Fruit fly (Drosophila melanogaster) whole organism, wandering third instar larva: Measurements from ENCODE around the gene CG43245.
A peak's percentile ranks its signal among the peaks of the same experiment; 100 is the strongest.

Source experiments
- CG32264 ChIP-seq: fragments of 200-800 bp; sonication (Bioruptor generic); optimal IDR thresholded peaks from 2 replicates; lab custom pipeline; 2016; ENCODE audit warnings: missing biosample characterization, missing genetic modification characterization
- CG9705 ChIP-seq: fragments of 200-800 bp; sonication (Bioruptor generic); optimal IDR thresholded peaks from 2 replicates; lab custom pipeline; 2018; ENCODE audit warnings: missing biosample characterization, mild to moderate bottlenecking, missing genetic modification characterization
- CrebA ChIP-seq: fragments of 200-800 bp; sonication (Bioruptor generic); optimal IDR thresholded peaks from 2 replicates; lab custom pipeline; 2016; ENCODE audit warnings: missing biosample characterization, mild to moderate bottlenecking, missing genetic modification characterization, borderline replicate concordance
- Dfd ChIP-seq: fragments of >200 bp; optimal IDR thresholded peaks from 2 replicates; lab custom pipeline; 2017; ENCODE audit warnings: missing biosample characterization, missing genetic modification characterization
- Dif ChIP-seq: fragments of 200-275, 200-300 bp; sonication (Bioruptor generic); optimal IDR thresholded peaks from 2 replicates; lab custom pipeline; 2018; ENCODE audit warnings: missing biosample characterization, missing genetic modification characterization; ENCODE audit not compliant: partially characterized antibody
- HLH106 ChIP-seq: fragments of 200-800 bp; optimal IDR thresholded peaks from 3 replicates; lab custom pipeline; 2019; ENCODE audit warnings: missing biosample characterization, mild to moderate bottlenecking, missing genetic modification characterization, moderate library complexity
- Hnf4 ChIP-seq: fragments of 200-800 bp; sonication (Bioruptor generic); optimal IDR thresholded peaks from 2 replicates; lab custom pipeline; 2016; ENCODE audit warnings: missing biosample characterization, mild to moderate bottlenecking, missing genetic modification characterization
- Hr83 ChIP-seq: fragments of 200-300 bp; sonication (Bioruptor generic); optimal IDR thresholded peaks from 2 replicates; lab custom pipeline; 2016; ENCODE audit warnings: missing biosample characterization, mild to moderate bottlenecking, missing genetic modification characterization, moderate library complexity; ENCODE audit not compliant: poor library complexity, severe bottlenecking
- Jra ChIP-seq: sonication (Bioruptor generic); optimal IDR thresholded peaks from 2 replicates; lab custom pipeline; 2016; ENCODE audit warnings: missing biosample characterization, missing genetic modification characterization
- Mio ChIP-seq: sonication (Bioruptor generic); optimal IDR thresholded peaks from 2 replicates; lab custom pipeline; 2016; ENCODE audit warnings: missing biosample characterization, missing genetic modification characterization
- N ChIP-seq: fragments of >200 bp; optimal IDR thresholded peaks from 2 replicates; lab custom pipeline; 2018; ENCODE audit warnings: missing biosample characterization, missing external identifiers, missing genetic modification characterization
- OdsH ChIP-seq: fragments of 200-800 bp; sonication (Bioruptor generic); optimal IDR thresholded peaks from 2 replicates; lab custom pipeline; 2016; ENCODE audit warnings: missing biosample characterization, mild to moderate bottlenecking, missing genetic modification characterization
- Rel ChIP-seq, 2 experiments: fragments of 200-800 bp; sonication (Bioruptor generic) in 1 of 2; optimal IDR thresholded peaks; 2 replicates in 1 of 2; 3 replicates in 1 of 2; lab custom pipeline; 2016 to 2019; ENCODE audit warnings: mild to moderate bottlenecking in 2 of 2, missing biosample characterization in 2 of 2, missing genetic modification characterization in 2 of 2, moderate library complexity in 1 of 2
- Sp1 ChIP-seq: fragments of 200-800 bp; sonication (Bioruptor generic); optimal IDR thresholded peaks from 3 replicates; lab custom pipeline; 2019; ENCODE audit warnings: missing biosample characterization, mild to moderate bottlenecking, missing genetic modification characterization, moderate library complexity
- Vsx2 ChIP-seq: fragments of 200-300, 225-300 bp; sonication (Bioruptor generic); optimal IDR thresholded peaks from 2 replicates; lab custom pipeline; 2018; ENCODE audit warnings: missing biosample characterization, missing genetic modification characterization; ENCODE audit not compliant: partially characterized antibody
- br ChIP-seq: fragments of 200-800 bp; sonication (Bioruptor generic); optimal IDR thresholded peaks from 2 replicates; lab custom pipeline; 2016; ENCODE audit warnings: missing biosample characterization, missing genetic modification characterization
- brk ChIP-seq: fragments of 200-800 bp; sonication (Bioruptor generic); optimal IDR thresholded peaks from 2 replicates; lab custom pipeline; 2016; ENCODE audit warnings: missing biosample characterization, mild to moderate bottlenecking, missing genetic modification characterization
- dl ChIP-seq, 2 experiments: fragments of 175-275, 200-275 bp in 1 of 2; fragments of 200-275 bp in 1 of 2; sonication (Bioruptor generic); optimal IDR thresholded peaks; lab custom pipeline; 2018; ENCODE audit warnings: mild to moderate bottlenecking in 2 of 2, missing biosample characterization in 2 of 2, missing genetic modification characterization in 2 of 2, moderate library complexity in 2 of 2; ENCODE audit not compliant: partially characterized antibody in 2 of 2, insufficient read depth in 1 of 2
- dmrt93B ChIP-seq: fragments of 200-800 bp; sonication (Bioruptor generic); optimal IDR thresholded peaks from 2 replicates; lab custom pipeline; 2018; ENCODE audit warnings: missing biosample characterization, mild to moderate bottlenecking, missing genetic modification characterization
- dsf ChIP-seq: sonication (Bioruptor generic); optimal IDR thresholded peaks from 2 replicates; lab custom pipeline; 2016; ENCODE audit warnings: missing biosample characterization, missing genetic modification characterization, borderline replicate concordance
- ey ChIP-seq: fragments of 200-800 bp; sonication (Bioruptor generic); optimal IDR thresholded peaks from 2 replicates; lab custom pipeline; 2016; ENCODE audit warnings: missing biosample characterization, missing genetic modification characterization
- foxo ChIP-seq, 2 experiments: fragments of 200-800 bp; sonication (Bioruptor generic); optimal IDR thresholded peaks; 2 replicates in 1 of 2; 3 replicates in 1 of 2; lab custom pipeline; 2016 to 2017; ENCODE audit warnings: missing biosample characterization in 2 of 2, missing genetic modification characterization in 2 of 2
- fru ChIP-seq: fragments of 200-800 bp; sonication (Bioruptor generic); optimal IDR thresholded peaks from 3 replicates; lab custom pipeline; 2016; ENCODE audit warnings: missing biosample characterization, mild to moderate bottlenecking, missing genetic modification characterization
- h ChIP-seq: fragments of 200-800 bp; sonication (Bioruptor generic); optimal IDR thresholded peaks from 3 replicates; lab custom pipeline; 2016; ENCODE audit warnings: missing biosample characterization, mild to moderate bottlenecking, missing genetic modification characterization
- jim ChIP-seq: fragments of 175-275, 200-325 bp; sonication (Bioruptor generic); optimal IDR thresholded peaks from 2 replicates; lab custom pipeline; 2016; ENCODE audit warnings: missing biosample characterization, mild to moderate bottlenecking, missing genetic modification characterization
- lola ChIP-seq: fragments of >200 bp; optimal IDR thresholded peaks from 2 replicates; lab custom pipeline; 2017; ENCODE audit warnings: missing biosample characterization, missing genetic modification characterization
- psq ChIP-seq: fragments of 200-800 bp; sonication (Bioruptor generic); optimal IDR thresholded peaks from 3 replicates; lab custom pipeline; 2017; ENCODE audit warnings: missing biosample characterization, mild to moderate bottlenecking, missing genetic modification characterization, moderate library complexity
- rgr ChIP-seq: fragments of 200-800 bp; sonication (Bioruptor generic); optimal IDR thresholded peaks from 3 replicates; lab custom pipeline; 2016; ENCODE audit warnings: missing biosample characterization, mild to moderate bottlenecking, missing genetic modification characterization
- sage ChIP-seq: fragments of 200-800 bp; sonication (Bioruptor generic); optimal IDR thresholded peaks from 2 replicates; lab custom pipeline; 2016; ENCODE audit warnings: missing biosample characterization, mild to moderate bottlenecking, missing genetic modification characterization
- sv ChIP-seq: fragments of 200-800 bp; sonication (Bioruptor generic); optimal IDR thresholded peaks from 3 replicates; lab custom pipeline; 2016; ENCODE audit warnings: missing biosample characterization, missing genetic modification characterization
- tai ChIP-seq: sonication (Bioruptor generic); optimal IDR thresholded peaks from 2 replicates; lab custom pipeline; 2016; ENCODE audit warnings: missing biosample characterization, missing genetic modification characterization
- usp ChIP-seq: fragments of >200 bp; optimal IDR thresholded peaks from 2 replicates; lab custom pipeline; 2017; ENCODE audit warnings: missing biosample characterization, missing genetic modification characterization
- woc ChIP-seq: sonication (Bioruptor generic); optimal IDR thresholded peaks from 2 replicates; lab custom pipeline; 2016; ENCODE audit warnings: missing biosample characterization, mild to moderate bottlenecking, missing genetic modification characterization

The CG43245 gene

dm6 chr3L:10733502-10733901 lies 38.2 kb upstream of the CG43245 start:
- TF ChIP-seq Vsx2 (GFP tag; lab: Kevin White, UChicago): no peak
- no peak for TF ChIP-seq CG32264 (GFP tag; lab: Kevin White, UChicago)
- TF ChIP-seq, all 38 proteins: peak for 0

dm6 chr3L:10734561-10734960 lies 37.2 kb upstream of the CG43245 start:
- no peak for TF ChIP-seq lola (GFP tag; lab: Kevin White, UChicago)
- TF ChIP-seq HLH106: no peak
- TF ChIP-seq ey (GFP tag; lab: Kevin White, UChicago): no peak
- TF ChIP-seq CrebA: no peak
- TF ChIP-seq N (GFP tag; lab: Kevin White, UChicago): no peak
- TF ChIP-seq br (GFP tag; lab: Kevin White, UChicago): no peak
- no peak for TF ChIP-seq Dif (GFP tag; lab: Kevin White, UChicago)
- no peak for TF ChIP-seq Dfd (GFP tag; lab: Kevin White, UChicago)
- TF ChIP-seq tai (GFP tag; lab: Kevin White, UChicago): no peak
- no peak for TF ChIP-seq woc (GFP tag; lab: Kevin White, UChicago)
- TF ChIP-seq usp (GFP tag; lab: Kevin White, UChicago): no peak
- TF ChIP-seq psq (GFP tag; lab: Kevin White, UChicago): no peak
- TF ChIP-seq CG9705 (GFP tag; lab: Kevin White, UChicago): no peak
- TF ChIP-seq rgr (GFP tag; lab: Kevin White, UChicago): no peak
- no peak for TF ChIP-seq dmrt93B (GFP tag; lab: Kevin White, UChicago)
- TF ChIP-seq Vsx2 (GFP tag; lab: Kevin White, UChicago): no peak
- no peak for TF ChIP-seq OdsH

dm6 chr3L:10735095-10735494 lies 36.6 kb upstream of the CG43245 start:
- peak; percentile 28 for TF ChIP-seq ey (GFP tag; lab: Kevin White, UChicago)
- peak; percentile 8 for TF ChIP-seq sv (GFP tag; lab: Kevin White, UChicago)
- peak; percentile 5 for TF ChIP-seq woc (GFP tag; lab: Kevin White, UChicago)
- peak in 1 of 2 experiments; percentile 38 for TF ChIP-seq foxo (GFP tag; optimal IDR thresholded peaks at IDR 0.05; lab: Kevin White, UChicago)
- TF ChIP-seq jim (GFP tag; lab: Kevin White, UChicago): no peak
- TF ChIP-seq h (GFP tag; lab: Kevin White, UChicago): peak; percentile 32
- TF ChIP-seq dsf: no peak

dm6 chr3L:10736483-10737122 lies 35.1 kb upstream of the CG43245 start:
- TF ChIP-seq foxo (GFP tag; optimal IDR thresholded peaks at IDR 0.05; lab: Kevin White, UChicago) (peak in 1 of 2 experiments; percentile 26), Dif (GFP tag; lab: Kevin White, UChicago) (peak; percentile 67), Hnf4 (GFP tag; lab: Kevin White, UChicago) (no peak), tai (GFP tag; lab: Kevin White, UChicago) (peak; percentile 27), ey (GFP tag; lab: Kevin White, UChicago) (no peak), br (GFP tag; lab: Kevin White, UChicago) (peak; percentile 27), rgr (GFP tag; lab: Kevin White, UChicago) (peak; percentile 13)

- TF ChIP-seq rgr (GFP tag; lab: Kevin White, UChicago): peak; percentile 41
- no peak for TF ChIP-seq sage (GFP tag; lab: Kevin White, UChicago)
- peak; percentile 45 to 64 for TF ChIP-seq dl (GFP tag; optimal IDR thresholded peaks at IDR 0.05; lab: Kevin White, UChicago; ENCODE audit: insufficient read depth in 1 of 2, partially characterized antibody in 2 of 2)
- TF ChIP-seq foxo (GFP tag; optimal IDR thresholded peaks at IDR 0.05; lab: Kevin White, UChicago): no peak
- peak; percentile 54 for TF ChIP-seq h (GFP tag; lab: Kevin White, UChicago)
- no peak for TF ChIP-seq Rel (GFP tag; optimal IDR thresholded peaks at IDR 0.05; lab: Kevin White, UChicago)
- TF ChIP-seq Rel (tag; optimal IDR thresholded peaks at IDR 0.05; lab: Kevin White, UChicago): peak; percentile 73
- TF ChIP-seq Vsx2 (GFP tag; lab: Kevin White, UChicago): peak; percentile 80
- peak; percentile 72 for TF ChIP-seq Hnf4 (GFP tag; lab: Kevin White, UChicago)
- TF ChIP-seq brk (GFP tag; lab: Kevin White, UChicago): peak; percentile 41
- peak; percentile 72 for TF ChIP-seq CrebA
- peak; percentile 36 for TF ChIP-seq N (GFP tag; lab: Kevin White, UChicago)
- peak; percentile 45 for TF ChIP-seq Sp1 (GFP tag; lab: Kevin White, UChicago)
- peak; percentile 15 for TF ChIP-seq OdsH
- TF ChIP-seq Hr83 (GFP tag; lab: Kevin White, UChicago): no peak
- TF ChIP-seq tai (GFP tag; lab: Kevin White, UChicago): peak; percentile 21
- peak; percentile 83 for TF ChIP-seq psq (GFP tag; lab: Kevin White, UChicago)
- peak; percentile 45 for TF ChIP-seq Jra (GFP tag; lab: Kevin White, UChicago)
- no peak for TF ChIP-seq Mio (GFP tag; lab: Kevin White, UChicago)
- TF ChIP-seq fru: peak; percentile 93
These were observed 34.5 kb upstream of the CG43245 start for dm6 chr3L:10737123-10737709.
